Fruit fly (Drosophila melanogaster): ENCODE data around the gene CG33223.

The CG33223 gene

DNA sequence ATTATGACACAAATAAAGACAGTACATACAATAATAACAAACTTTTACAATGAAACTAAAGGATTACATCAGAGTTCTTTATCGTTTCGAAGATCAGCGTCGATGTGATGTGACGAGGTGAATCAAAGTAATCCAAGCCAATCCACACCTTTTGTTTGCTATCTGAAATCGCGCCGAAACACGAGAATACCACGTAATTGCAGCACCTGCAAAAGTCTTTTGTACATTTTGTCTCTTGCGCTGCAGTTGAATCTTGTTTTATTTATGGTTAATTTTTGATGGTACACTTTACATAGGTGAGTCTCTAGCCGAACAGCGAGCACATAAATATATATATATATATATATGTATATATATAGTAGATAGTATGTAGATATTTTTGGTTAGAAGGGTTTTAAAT is 1.1 kb upstream of the CG33223 start:
- TF ChIP-seq Gug (GFP tag; IDR thresholded peaks at IDR 0.05), result no peak
- TF ChIP-seq slp2 (GFP tag; optimal IDR thresholded peaks at IDR 0.05), result no peak
- TF ChIP-seq E2f2 (GFP tag; IDR thresholded peaks at IDR 0.05), result no peak
- TF ChIP-seq Dll (GFP tag; IDR thresholded peaks at IDR 0.05; ENCODE audit: partially characterized antibody), result no peak
- TF ChIP-seq insv (GFP tag; optimal IDR thresholded peaks at IDR 0.05), result no peak
- no peak for TF ChIP-seq disco-r (GFP tag; optimal IDR thresholded peaks at IDR 0.05)
- TF ChIP-seq CG8089 (GFP tag; optimal IDR thresholded peaks at IDR 0.05), result no peak
- TF ChIP-seq YL-1 (GFP tag; optimal IDR thresholded peaks at IDR 0.05), result no peak
- TF ChIP-seq NFAT (GFP tag; IDR thresholded peaks at IDR 0.05), result no peak
- TF ChIP-seq Aef1 (GFP tag; IDR thresholded peaks at IDR 0.05), result no peak
- no peak for TF ChIP-seq CG5180 (GFP tag; optimal IDR thresholded peaks at IDR 0.05)
- no peak for TF ChIP-seq tin (GFP tag; optimal IDR thresholded peaks at IDR 0.05)
- TF ChIP-seq tap (tag; optimal IDR thresholded peaks at IDR 0.05), result no peak
- TF ChIP-seq H2.0 (GFP tag; IDR thresholded peaks at IDR 0.05), result no peak
- no peak for TF ChIP-seq Hr39 (optimal IDR thresholded peaks at IDR 0.05)
- TF ChIP-seq CG7556 (GFP tag; optimal IDR thresholded peaks at IDR 0.05), result no peak
- TF ChIP-seq ken (GFP tag; IDR thresholded peaks at IDR 0.05), result no peak
- TF ChIP-seq B-H1 (GFP tag; IDR thresholded peaks at IDR 0.05), result no peak
- TF ChIP-seq CG34376 (GFP tag; optimal IDR thresholded peaks at IDR 0.05), result no peak

DNA sequence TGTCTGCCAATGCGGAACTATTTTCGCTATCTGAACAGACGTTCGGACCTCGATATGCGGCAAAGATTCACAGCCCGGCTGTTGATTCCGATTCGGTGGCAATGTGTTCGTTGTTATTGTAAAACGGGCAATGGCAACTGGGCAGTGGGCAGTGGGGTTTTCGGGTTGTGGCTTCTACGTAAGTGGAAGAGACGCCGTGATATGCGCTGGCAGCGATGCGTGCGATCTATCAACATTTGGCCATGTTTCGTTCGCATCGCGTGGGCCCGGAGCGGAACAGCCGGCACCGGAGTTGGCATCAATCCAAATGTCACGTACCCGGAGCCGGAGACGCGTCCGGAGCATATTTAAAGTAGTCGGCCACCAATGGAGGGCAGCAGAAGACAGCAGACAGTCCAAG is 2.2 kb downstream of the CG33223 start, which contains the start of gene Cp38:
Gene Cp38, plus strand, starts transcription at position 376 of the 400 bp plus-strand sequence.
- TF ChIP-seq CG11723 (GFP tag; optimal IDR thresholded peaks at IDR 0.05) (no peak), CG14667 (GFP tag; IDR thresholded peaks at IDR 0.05) (0 out of 2 replicates have a peak, but pooled peaks have one; percentile 5)

DNA sequence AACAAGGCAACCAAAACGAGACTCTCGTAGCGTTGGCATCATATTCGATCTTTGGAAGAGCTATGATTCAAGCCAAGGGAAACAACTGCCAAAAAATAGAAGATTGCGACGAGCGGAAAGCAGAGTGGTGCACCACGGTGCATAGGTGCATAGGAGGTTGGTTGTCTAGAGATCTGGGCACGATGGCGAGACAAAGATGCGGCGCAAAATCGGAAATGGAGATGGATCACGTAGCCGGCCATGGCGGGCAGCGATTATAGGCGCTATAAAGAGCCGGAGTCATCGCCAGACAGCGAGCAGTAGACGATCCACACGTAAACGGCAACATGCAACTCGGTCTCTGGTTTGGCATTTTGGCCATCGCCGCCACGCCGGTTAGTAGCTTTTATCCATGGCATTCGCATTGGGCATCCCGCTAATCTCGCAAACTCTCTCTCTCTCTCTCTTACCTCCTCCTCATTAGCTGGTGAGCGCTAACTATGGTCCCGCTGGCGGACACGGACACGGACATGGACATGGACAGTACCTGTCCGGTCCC is 4.6 kb downstream of the CG33223 start, which contains the start of gene Cp36:
Gene Cp36, plus strand, starts transcription at position 289 of the 538 bp plus-strand sequence.
- TF ChIP-seq Hand (GFP tag; optimal IDR thresholded peaks at IDR 0.05) (no peak), CG4854 (GFP tag; optimal IDR thresholded peaks at IDR 0.05) (no peak), Bgb (GFP tag; IDR thresholded peaks at IDR 0.05; ENCODE audit: partially characterized antibody) (no peak), H2.0 (GFP tag; IDR thresholded peaks at IDR 0.05) (no peak), CG30431 (GFP tag; optimal IDR thresholded peaks at IDR 0.05) (no peak), sc (optimal IDR thresholded peaks at IDR 0.05) (no peak), sc (GFP tag; optimal IDR thresholded peaks at IDR 0.05) (no peak), CG8924 (tag; optimal IDR thresholded peaks at IDR 0.05) (no peak), tin (GFP tag; optimal IDR thresholded peaks at IDR 0.05) (no peak), Hmx (GFP tag; optimal IDR thresholded peaks at IDR 0.05) (no peak), pum (GFP tag; optimal IDR thresholded peaks at IDR 0.05) (no peak), z (GFP tag; IDR thresholded peaks at IDR 0.05) (no peak), scrt (GFP tag; optimal IDR thresholded peaks at IDR 0.05) (no peak), CG8281 (tag; optimal IDR thresholded peaks at IDR 0.05) (no peak), CG14667 (GFP tag; IDR thresholded peaks at IDR 0.05) (no peak), unpg (GFP tag; optimal IDR thresholded peaks at IDR 0.05) (no peak), Spps (tag; optimal IDR thresholded peaks at IDR 0.05) (no peak), Hey (tag; optimal IDR thresholded peaks at IDR 0.05) (no peak)

DNA sequence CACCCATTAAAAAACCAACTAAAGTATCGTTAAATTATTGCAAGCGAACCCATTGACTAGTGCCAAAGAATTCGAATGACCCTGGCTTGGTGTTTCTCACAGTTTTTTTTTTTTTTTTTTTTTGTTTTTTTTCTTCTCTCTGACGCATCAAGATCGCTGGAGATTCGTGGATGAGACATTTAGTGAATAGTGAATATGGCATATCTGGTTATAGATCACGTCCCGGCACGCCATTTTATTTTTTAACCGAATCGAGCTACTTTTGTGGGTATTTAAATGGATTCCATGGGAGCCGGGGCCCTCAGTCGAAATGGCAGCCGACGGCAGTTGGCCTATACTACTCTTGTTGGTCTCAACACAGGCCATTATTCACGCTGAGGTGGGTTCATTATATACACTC is 6.9 kb downstream of the CG33223 start, which contains the start of gene Cp7Fc:
Gene Cp7Fc, plus strand, starts transcription at position 301 of the 400 bp plus-strand sequence.
- TF ChIP-seq MTF-1 (GFP tag; optimal IDR thresholded peaks at IDR 0.05; ENCODE audit: borderline replicate concordance) (no peak), CG31388 (GFP tag; optimal IDR thresholded peaks at IDR 0.05) (no peak), NC2α (GFP tag; optimal IDR thresholded peaks at IDR 0.05) (no peak), grn (GFP tag; optimal IDR thresholded peaks at IDR 0.05) (no peak), unpg (GFP tag; optimal IDR thresholded peaks at IDR 0.05) (no peak), ham (GFP tag; IDR thresholded peaks at IDR 0.05) (no peak), sob (GFP tag; IDR thresholded peaks at IDR 0.05) (no peak), Dad (GFP tag; optimal IDR thresholded peaks at IDR 0.05) (no peak), CG6683 (GFP tag; optimal IDR thresholded peaks at IDR 0.05) (no peak), CG6791 (GFP tag; IDR thresholded peaks at IDR 0.05; ENCODE audit: partially characterized antibody) (no peak), CG8290 (GFP tag; optimal IDR thresholded peaks at IDR 0.05) (no peak), CG8290 (tag; optimal IDR thresholded peaks at IDR 0.05) (no peak), CG8944 (GFP tag; optimal IDR thresholded peaks at IDR 0.05) (no peak), jing (GFP tag; optimal IDR thresholded peaks at IDR 0.05) (no peak), lilli (GFP tag; optimal IDR thresholded peaks at IDR 0.05) (no peak)
